Fruit fly (Drosophila melanogaster): Measurements from ENCODE around the gene CG13311.
A peak's percentile ranks its signal among the peaks of the same experiment; 100 is the strongest.

CG13311 gene

dm6 chr3L:8808244-8808643 lies 6.3 kb upstream of the CG13311 start, which contains the start of gene CG13308:
Gene CG13308, plus strand, starts transcription at chr3L:8808544.
- TF ChIP-seq toe (GFP tag; optimal IDR thresholded peaks at IDR 0.05), result no peak
- no peak for TF ChIP-seq tj (GFP tag; optimal IDR thresholded peaks at IDR 0.05)
- TF ChIP-seq CG5204 (GFP tag; optimal IDR thresholded peaks at IDR 0.05), result no peak
- no peak for TF ChIP-seq bab1 (GFP tag; optimal IDR thresholded peaks at IDR 0.05)
- TF ChIP-seq ovo (GFP tag; optimal IDR thresholded peaks at IDR 0.05), result no peak
- no peak for TF ChIP-seq CG1620 (GFP tag; optimal IDR thresholded peaks at IDR 0.05)
- TF ChIP-seq CG7101 (tag; optimal IDR thresholded peaks at IDR 0.05), result no peak
- no peak for TF ChIP-seq CG12768 (GFP tag; optimal IDR thresholded peaks at IDR 0.05)
- TF ChIP-seq cnc (optimal IDR thresholded peaks at IDR 0.05), result no peak
- TF ChIP-seq Mnt (GFP tag; optimal IDR thresholded peaks at IDR 0.05), result no peak
- no peak for TF ChIP-seq CG33017 (tag; optimal IDR thresholded peaks at IDR 0.05)
- TF ChIP-seq CG7045 (GFP tag; optimal IDR thresholded peaks at IDR 0.05), result no peak
- no peak for TF ChIP-seq CG11617 (GFP tag; optimal IDR thresholded peaks at IDR 0.05)
- TF ChIP-seq Crg-1 (GFP tag; optimal IDR thresholded peaks at IDR 0.05), result no peak
- no peak for TF ChIP-seq Clk (GFP tag; optimal IDR thresholded peaks at IDR 0.05)
- no peak for TF ChIP-seq kay (GFP tag; ENCODE audit: borderline replicate concordance)
- no peak for TF ChIP-seq pad (GFP tag; optimal IDR thresholded peaks at IDR 0.05)
- TF ChIP-seq Hr96 (GFP tag; optimal IDR thresholded peaks at IDR 0.05), result no peak

dm6 chr3L:8807113-8807651 lies 5.2 kb upstream of the CG13311 start, which contains the start of the genes CG13312 and CG32024:
Gene CG13312, minus strand, starts transcription at chr3L:8807213.
Gene CG32024, plus strand, starts transcription at chr3L:8807601.
- TF ChIP-seq Mnt (GFP tag; optimal IDR thresholded peaks at IDR 0.05) (no peak), CG33017 (tag; optimal IDR thresholded peaks at IDR 0.05) (peak; percentile 31)

- no peak for TF ChIP-seq CG11617 (GFP tag; optimal IDR thresholded peaks at IDR 0.05)
- TF ChIP-seq kay (GFP tag; ENCODE audit: borderline replicate concordance), result peak; percentile 47
These were observed 2.3 kb upstream of the CG13311 start, which contains the start of the genes CG32023 and CG34427 for dm6 chr3L:8804082-8804814. Gene CG32023, minus strand, starts transcription at chr3L:8804182. Gene CG34427, plus strand, starts transcription at chr3L:8804764.

dm6 chr3L:8800432-8800831 lies 1.5 kb downstream of the CG13311 start, which contains the start of gene CG13310:
Gene CG13310, minus strand, starts transcription at chr3L:8800532.
- TF ChIP-seq Hr96 (GFP tag; optimal IDR thresholded peaks at IDR 0.05), result no peak
- TF ChIP-seq CG12768 (GFP tag; optimal IDR thresholded peaks at IDR 0.05), result no peak
- TF ChIP-seq bab1 (GFP tag; optimal IDR thresholded peaks at IDR 0.05), result no peak
- TF ChIP-seq toe (GFP tag; optimal IDR thresholded peaks at IDR 0.05), result no peak
- TF ChIP-seq Mnt (GFP tag; optimal IDR thresholded peaks at IDR 0.05), result no peak
- TF ChIP-seq CG1620 (GFP tag; optimal IDR thresholded peaks at IDR 0.05), result no peak
- no peak for TF ChIP-seq cic (GFP tag; optimal IDR thresholded peaks at IDR 0.05)
- no peak for TF ChIP-seq CG14711 (tag; optimal IDR thresholded peaks at IDR 0.05)
- no peak for TF ChIP-seq tj (GFP tag; optimal IDR thresholded peaks at IDR 0.05)
- no peak for TF ChIP-seq CG7101 (tag; optimal IDR thresholded peaks at IDR 0.05)
- no peak for TF ChIP-seq CG7045 (GFP tag; optimal IDR thresholded peaks at IDR 0.05)
- no peak for TF ChIP-seq Crg-1 (GFP tag; optimal IDR thresholded peaks at IDR 0.05)
- no peak for TF ChIP-seq CG5204 (GFP tag; optimal IDR thresholded peaks at IDR 0.05)
- no peak for TF ChIP-seq kay (GFP tag; ENCODE audit: borderline replicate concordance)
- no peak for TF ChIP-seq ovo (GFP tag; optimal IDR thresholded peaks at IDR 0.05)
- TF ChIP-seq pad (GFP tag; optimal IDR thresholded peaks at IDR 0.05), result no peak
- TF ChIP-seq CG33017 (tag; optimal IDR thresholded peaks at IDR 0.05), result no peak
- no peak for TF ChIP-seq CG11617 (GFP tag; optimal IDR thresholded peaks at IDR 0.05)
- TF ChIP-seq cnc (optimal IDR thresholded peaks at IDR 0.05), result no peak
- no peak for TF ChIP-seq Clk (GFP tag; optimal IDR thresholded peaks at IDR 0.05)

DNA sequence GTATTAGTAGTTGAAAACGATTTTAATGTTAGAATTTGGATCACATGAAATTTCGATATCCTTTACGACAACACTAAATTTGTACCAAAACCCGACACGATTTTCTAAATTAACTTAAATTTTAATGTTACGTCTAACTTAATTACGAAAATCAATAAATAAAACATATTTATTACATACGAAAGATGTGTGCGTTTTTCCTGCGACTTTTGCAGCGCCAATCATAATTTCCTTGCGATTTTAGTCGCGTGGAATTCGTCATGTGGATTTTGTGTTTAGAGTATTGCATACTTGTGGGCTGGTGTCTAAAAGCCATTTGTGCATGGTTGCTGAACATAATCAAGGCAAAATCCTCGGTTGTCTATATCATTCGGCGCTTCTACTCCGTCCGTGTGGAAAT lies 3.4 kb downstream of the CG13311 start:
- TF ChIP-seq ovo (GFP tag; optimal IDR thresholded peaks at IDR 0.05) (no peak), CG11617 (GFP tag; optimal IDR thresholded peaks at IDR 0.05) (no peak), CG7045 (GFP tag; optimal IDR thresholded peaks at IDR 0.05) (no peak), bab1 (GFP tag; optimal IDR thresholded peaks at IDR 0.05) (peak; percentile 3), Mnt (GFP tag; optimal IDR thresholded peaks at IDR 0.05) (no peak), CG1620 (GFP tag; optimal IDR thresholded peaks at IDR 0.05) (no peak), pad (GFP tag; optimal IDR thresholded peaks at IDR 0.05) (no peak), Clk (GFP tag; optimal IDR thresholded peaks at IDR 0.05) (no peak), toe (GFP tag; optimal IDR thresholded peaks at IDR 0.05) (no peak), kay (GFP tag; ENCODE audit: borderline replicate concordance) (peak; percentile 92), CG33017 (tag; optimal IDR thresholded peaks at IDR 0.05) (no peak), Crg-1 (GFP tag; optimal IDR thresholded peaks at IDR 0.05) (no peak), Hr96 (GFP tag; optimal IDR thresholded peaks at IDR 0.05) (no peak), tj (GFP tag; optimal IDR thresholded peaks at IDR 0.05) (no peak), CG12768 (GFP tag; optimal IDR thresholded peaks at IDR 0.05) (no peak)

DNA sequence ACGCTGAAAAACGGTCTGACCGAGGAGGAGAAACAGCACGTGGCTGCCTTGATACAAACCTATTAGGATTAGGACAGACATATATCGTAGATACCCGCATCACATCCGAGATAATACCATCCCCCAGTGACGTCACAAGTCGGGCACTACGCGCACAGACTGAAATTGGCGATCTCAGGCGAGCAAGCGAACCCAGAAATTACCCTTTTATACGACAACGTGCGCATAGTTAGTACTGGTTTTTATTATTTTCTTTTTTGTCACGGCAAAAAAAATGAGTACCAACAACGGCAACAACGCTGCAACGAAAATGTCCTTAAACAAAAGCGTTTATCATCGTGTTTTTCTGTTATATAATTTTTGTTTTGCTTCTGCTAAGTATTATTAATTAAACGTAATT lies 3.8 kb downstream of the CG13311 start:
- no peak for TF ChIP-seq tj (GFP tag; optimal IDR thresholded peaks at IDR 0.05)

DNA sequence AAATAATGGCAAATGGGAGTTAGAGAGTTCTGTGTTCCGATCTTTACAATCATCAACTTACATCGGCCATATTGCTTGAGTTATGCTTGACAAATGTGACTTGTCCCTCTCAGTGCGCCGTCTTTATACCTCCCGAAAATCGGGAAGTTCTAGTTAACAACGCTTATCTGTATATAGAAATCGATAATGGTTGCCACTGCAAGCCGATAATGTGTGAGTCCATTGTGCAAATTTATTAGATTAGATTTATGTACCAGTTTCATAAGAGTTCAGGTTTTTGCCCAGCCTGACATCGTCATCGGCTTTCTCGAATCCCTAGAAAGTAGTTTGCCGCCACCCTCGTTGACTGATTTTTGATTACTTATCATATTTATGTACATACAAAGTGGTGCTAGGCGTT lies 13.5 kb downstream of the CG13311 start, which contains the start of gene Acbp5:
Gene Acbp5 (minus strand): TSS at position 101 of the 400 bp plus-strand sequence.
- TF ChIP-seq tj (GFP tag; optimal IDR thresholded peaks at IDR 0.05) (no peak), CG11617 (GFP tag; optimal IDR thresholded peaks at IDR 0.05) (no peak), Mnt (GFP tag; optimal IDR thresholded peaks at IDR 0.05) (no peak), pad (GFP tag; optimal IDR thresholded peaks at IDR 0.05) (no peak), CG7045 (GFP tag; optimal IDR thresholded peaks at IDR 0.05) (no peak), Hr96 (GFP tag; optimal IDR thresholded peaks at IDR 0.05) (no peak)
